Worm (Caenorhabditis elegans): ENCODE data around the gene rdl-1.

DNA sequence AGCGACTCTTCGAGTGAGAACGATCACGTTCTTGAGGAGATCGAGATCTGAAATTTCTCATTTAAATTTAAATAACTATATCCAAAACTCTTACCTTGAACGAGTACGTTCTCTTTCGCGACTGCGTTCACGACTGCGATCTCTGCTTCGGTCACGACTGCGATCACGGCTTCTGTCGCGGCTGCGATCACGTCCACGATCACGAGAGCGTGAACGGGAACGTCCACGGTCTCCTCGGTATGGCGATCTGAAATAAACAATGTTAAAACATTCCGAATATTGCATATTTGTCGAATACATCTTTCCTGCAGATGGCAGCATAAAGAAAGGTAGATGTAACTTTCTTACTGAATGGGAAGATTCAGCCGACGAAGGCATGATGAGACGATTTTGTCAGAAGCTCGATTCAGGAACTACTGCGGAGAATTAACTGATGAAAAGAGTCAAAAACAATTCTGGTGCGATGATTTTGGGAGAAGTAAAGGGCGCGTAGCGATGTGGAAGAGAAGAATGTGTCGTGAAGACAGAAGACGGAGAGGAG lies 20.2 kb upstream of the rdl-1 start:
- no peak for TF ChIP-seq nhr-77 (tag; optimal IDR thresholded peaks at IDR 0.05)
- no peak for TF ChIP-seq jun-1 (tag; optimal IDR thresholded peaks at IDR 0.05)
- TF ChIP-seq nhr-28 (tag; optimal IDR thresholded peaks at IDR 0.05): no peak
- TF ChIP-seq ama-1 (optimal IDR thresholded peaks at IDR 0.05): no peak
- no peak for TF ChIP-seq lsy-12 (tag; optimal IDR thresholded peaks at IDR 0.05)
- TF ChIP-seq aly-2 (tag; optimal IDR thresholded peaks at IDR 0.05): no peak
- no peak for TF ChIP-seq elt-1 (tag; optimal IDR thresholded peaks at IDR 0.05)
- TF ChIP-seq unc-62 (GFP tag; optimal IDR thresholded peaks at IDR 0.05): no peak
- TF ChIP-seq R02D3.7 (tag; optimal IDR thresholded peaks at IDR 0.05): no peak
- TF ChIP-seq lin-15B (tag; optimal IDR thresholded peaks at IDR 0.05): no peak
- no peak for TF ChIP-seq ceh-16 (tag; optimal IDR thresholded peaks at IDR 0.05)
- TF ChIP-seq zag-1 (tag; optimal IDR thresholded peaks at IDR 0.05): no peak
- no peak for TF ChIP-seq sea-2 (GFP tag; optimal IDR thresholded peaks at IDR 0.05)
